Worm (Caenorhabditis elegans): ENCODE results near the gene ZK430.5.

ZK430.5 gene

ce11 chrII:4428121-4428520 lies 22.7 kb downstream of the ZK430.5 start:
- TF ChIP-seq nhr-85 (tag) (no peak), lin-35 (GFP tag; optimal IDR thresholded peaks at IDR 0.05) (no peak), ceh-8 (GFP tag; optimal IDR thresholded peaks at IDR 0.05) (no peak), elt-3 (tag; optimal IDR thresholded peaks at IDR 0.05) (no peak), jun-1 (tag; optimal IDR thresholded peaks at IDR 0.05) (no peak), pax-3 (tag; optimal IDR thresholded peaks at IDR 0.05) (no peak), lir-3 (tag; optimal IDR thresholded peaks at IDR 0.05; ENCODE audit: poor library complexity) (no peak), unc-86 (tag; optimal IDR thresholded peaks at IDR 0.05) (no peak), nhr-90 (tag; optimal IDR thresholded peaks at IDR 0.05; ENCODE audit: poor library complexity) (no peak), nhr-71 (tag; optimal IDR thresholded peaks at IDR 0.05) (no peak), isw-1 (GFP tag; IDR thresholded peaks at IDR 0.05) (no peak), grh-1 (GFP tag; IDR thresholded peaks at IDR 0.05) (no peak), elt-2 (tag; optimal IDR thresholded peaks at IDR 0.05) (no peak), vab-15 (tag; optimal IDR thresholded peaks at IDR 0.05) (no peak), lin-13 (GFP tag; optimal IDR thresholded peaks at IDR 0.05) (no peak)

- no peak for TF ChIP-seq ets-5 (GFP tag; IDR thresholded peaks at IDR 0.05)
- peak in 1 of 2 experiments; percentile 13 for TF ChIP-seq lin-35 (GFP tag; optimal IDR thresholded peaks at IDR 0.05)
- no peak for TF ChIP-seq blmp-1 (tag; optimal IDR thresholded peaks at IDR 0.05)
- no peak for TF ChIP-seq grh-1 (GFP tag; IDR thresholded peaks at IDR 0.05)
- TF ChIP-seq elt-3 (tag; optimal IDR thresholded peaks at IDR 0.05): peak in 1 of 6 experiments; percentile 45
- peak; percentile 6 for TF ChIP-seq elt-2 (tag; optimal IDR thresholded peaks at IDR 0.05)
- TF ChIP-seq xbp-1 (tag; optimal IDR thresholded peaks at IDR 0.05): no peak
Measured at ce11 chrII:4433146-4433545, 27.7 kb downstream of the ZK430.5 start, which contains the start of gene nhr-109. Gene nhr-109 (plus strand): TSS chrII:4433367.

- TF ChIP-seq irx-1 (tag; optimal IDR thresholded peaks at IDR 0.05) (no peak), ceh-90 (tag; optimal IDR thresholded peaks at IDR 0.05) (no peak), sup-37 (GFP tag; optimal IDR thresholded peaks at IDR 0.05) (no peak), snu-23 (GFP tag; optimal IDR thresholded peaks at IDR 0.05) (no peak), ets-5 (GFP tag; IDR thresholded peaks at IDR 0.05) (no peak), elt-3 (tag; optimal IDR thresholded peaks at IDR 0.05) (no peak), zip-4 (GFP tag; optimal IDR thresholded peaks at IDR 0.05) (no peak), mdl-1 (tag; optimal IDR thresholded peaks at IDR 0.05) (no peak), fos-1 (tag; optimal IDR thresholded peaks at IDR 0.05) (no peak), efl-1 (optimal IDR thresholded peaks at IDR 0.05) (no peak), efl-1 (GFP tag; optimal IDR thresholded peaks at IDR 0.05 in 1 of 2) (no peak), nhr-20 (tag; optimal IDR thresholded peaks at IDR 0.05) (no peak), efl-3 (GFP tag; optimal IDR thresholded peaks at IDR 0.05) (no peak), lin-35 (GFP tag; optimal IDR thresholded peaks at IDR 0.05) (no peak), nhr-11 (tag; optimal IDR thresholded peaks at IDR 0.05) (no peak), nhr-12 (tag; optimal IDR thresholded peaks at IDR 0.05) (no peak), skn-1 (tag; optimal IDR thresholded peaks at IDR 0.05) (no peak), C34B4.2 (tag; optimal IDR thresholded peaks at IDR 0.05) (no peak)
Measured at ce11 chrII:4434278-4434677, 28.8 kb downstream of the ZK430.5 start.

- no peak for TF ChIP-seq lsy-2 (tag; optimal IDR thresholded peaks at IDR 0.05)
- peak; percentile 70 for TF ChIP-seq elt-2 (tag; optimal IDR thresholded peaks at IDR 0.05)
Measured at ce11 chrII:4435134-4435533, 29.7 kb downstream of the ZK430.5 start, which contains the start of gene nhr-273. Gene nhr-273 (plus strand): TSS chrII:4435300.

- TF ChIP-seq hlh-17 (GFP tag; optimal IDR thresholded peaks at IDR 0.05; ENCODE audit: borderline replicate concordance): no peak
- no peak for TF ChIP-seq aly-2 (tag; optimal IDR thresholded peaks at IDR 0.05)
- TF ChIP-seq nhr-12 (tag; optimal IDR thresholded peaks at IDR 0.05): no peak
- TF ChIP-seq ces-1 (GFP tag; optimal IDR thresholded peaks at IDR 0.05): no peak
- no peak for TF ChIP-seq nhr-76 (tag; optimal IDR thresholded peaks at IDR 0.05)
- no peak for TF ChIP-seq irx-1 (tag; optimal IDR thresholded peaks at IDR 0.05)
Measured at ce11 chrII:4438601-4439000, 33.1 kb downstream of the ZK430.5 start, which contains the start of gene nhr-16. Gene nhr-16 (plus strand): TSS chrII:4438805.
